Worm (Caenorhabditis elegans) whole organism, young adult: ENCODE results near the gene rps-4.

Experiments
- F49E8.2 ChIP-seq: sonication (generic microtip); optimal IDR thresholded peaks from 3 replicates; lab custom pipeline; 2017; ENCODE audit warnings: missing genetic modification characterization, mild to moderate bottlenecking, missing compliant biosample characterization, antibody characterized with exemption, moderate library complexity; ENCODE audit not compliant: insufficient read depth
- T07F8.4 ChIP-seq: sonication (generic microtip); optimal IDR thresholded peaks from 2 replicates; lab custom pipeline; 2016; ENCODE audit warnings: mild to moderate bottlenecking, missing genetic modification characterization, moderate library complexity, missing compliant biosample characterization
- athp-1 ChIP-seq: sonication (generic microtip); optimal IDR thresholded peaks from 2 replicates; lab custom pipeline; 2017; ENCODE audit warnings: mild to moderate bottlenecking, missing genetic modification characterization, missing compliant biosample characterization
- ceh-58 ChIP-seq: fragments of 200-800 bp; sonication (Bioruptor generic); IDR thresholded peaks from 2 replicates; pipeline ENCODE4 v1.3.6; 2022; ENCODE audit warnings: missing genetic modification characterization, missing compliant biosample characterization
- lsl-1 ChIP-seq: fragments of 200-800 bp; sonication (Bioruptor generic); optimal IDR thresholded peaks from 2 replicates; lab custom pipeline; 2018; ENCODE audit warnings: mild to moderate bottlenecking, missing genetic modification characterization, moderate library complexity, missing compliant biosample characterization

DNA sequence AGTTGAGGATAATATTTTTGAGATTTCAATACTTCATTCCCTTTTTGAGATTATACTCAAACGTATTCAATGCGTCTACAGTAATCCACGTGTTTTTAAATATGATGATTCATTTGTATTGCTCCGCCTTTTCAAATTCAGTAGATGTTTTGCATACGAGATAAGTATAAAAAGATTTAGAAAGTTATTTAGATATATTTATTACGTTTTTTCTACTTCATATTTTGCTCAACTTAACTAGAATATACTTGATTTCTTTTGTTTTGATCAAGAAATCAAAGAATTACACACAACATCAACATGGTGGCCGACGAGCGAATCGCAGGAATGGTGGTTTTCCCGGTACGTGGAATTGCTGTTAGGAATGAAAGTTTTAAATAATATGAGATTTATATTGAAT is 26.8 kb downstream of the rps-4 start, which contains the start of gene srx-50:
- no peak for TF ChIP-seq T07F8.4
- no peak for TF ChIP-seq lsl-1
- no peak for TF ChIP-seq F49E8.2 (tag; lab: Kevin White, UChicago)
- TF ChIP-seq ceh-58, result no peak
- TF ChIP-seq athp-1 (tag; lab: Kevin White, UChicago), result no peak
